Fruit fly (Drosophila melanogaster) whole organism, embryonic: ENCODE results near the gene Mer.

Experiments
- Aef1 ChIP-seq: fragments of 200-800 bp; sonication (Bioruptor generic); IDR thresholded peaks from 3 replicates; pipeline ENCODE4 v1.3.6; 2022; ENCODE audit warnings: missing biosample characterization, missing genetic modification characterization
- Atf6 ChIP-seq: fragments of 200-800 bp; sonication (Bioruptor generic); IDR thresholded peaks from 2 replicates; pipeline ENCODE4 v1.3.6; 2022; ENCODE audit warnings: missing biosample characterization, missing genetic modification characterization
- B-H1 ChIP-seq: fragments of 200-800 bp; sonication (Bioruptor generic); IDR thresholded peaks from 3 replicates; pipeline ENCODE4 v1.3.6; 2022; ENCODE audit warnings: missing biosample characterization, missing genetic modification characterization
- BEAF-32 ChIP-seq: fragments of 200-800 bp; sonication (Bioruptor generic); optimal IDR thresholded peaks from 3 replicates; lab custom pipeline; 2017; ENCODE audit warnings: missing biosample characterization, missing genetic modification characterization, mild to moderate bottlenecking, moderate library complexity, missing genetic modification reagents
- CG10147 ChIP-seq: fragments of 200-800 bp; sonication (Bioruptor generic); optimal IDR thresholded peaks from 2 replicates; lab custom pipeline; 2019; ENCODE audit warnings: missing biosample characterization, mild to moderate bottlenecking, missing genetic modification characterization, moderate library complexity
- CG10462 ChIP-seq: fragments of 200-800 bp; sonication (Bioruptor generic); optimal IDR thresholded peaks from 2 replicates; lab custom pipeline; 2016; ENCODE audit warnings: missing biosample characterization, missing genetic modification characterization
- CG13296 ChIP-seq: fragments of 200-800 bp; sonication (Bioruptor generic); optimal IDR thresholded peaks from 3 replicates; lab custom pipeline; 2018; ENCODE audit warnings: missing biosample characterization, mild to moderate bottlenecking, missing genetic modification characterization
- CG13894 ChIP-seq: fragments of 200-800 bp; sonication (Bioruptor generic); optimal IDR thresholded peaks from 3 replicates; lab custom pipeline; 2018; ENCODE audit warnings: missing biosample characterization, mild to moderate bottlenecking, missing genetic modification characterization, moderate library complexity
- CG14441 ChIP-seq: fragments of 200-800 bp; sonication (Bioruptor generic); IDR thresholded peaks from 2 replicates; pipeline ENCODE4 v1.3.6; 2022; ENCODE audit warnings: missing biosample characterization, missing genetic modification characterization
- CG14965 ChIP-seq: fragments of 200-800 bp; sonication (Bioruptor generic); optimal IDR thresholded peaks from 2 replicates; lab custom pipeline; 2016; ENCODE audit warnings: missing biosample characterization, missing genetic modification characterization, borderline replicate concordance
- CG15073 ChIP-seq: fragments of 200-800 bp; sonication (Bioruptor generic); optimal IDR thresholded peaks from 2 replicates; lab custom pipeline; 2016; ENCODE audit warnings: missing biosample characterization, missing genetic modification characterization
- CG15269 ChIP-seq: fragments of 200-800 bp; sonication (Bioruptor generic); optimal IDR thresholded peaks from 2 replicates; lab custom pipeline; 2018; ENCODE audit warnings: missing biosample characterization, mild to moderate bottlenecking, missing genetic modification characterization, moderate library complexity
- CG16815 ChIP-seq: fragments of 200-800 bp; sonication (Bioruptor generic); optimal IDR thresholded peaks from 3 replicates; lab custom pipeline; 2017; ENCODE audit warnings: missing biosample characterization, mild to moderate bottlenecking, missing genetic modification characterization
- CG17912 ChIP-seq: fragments of 200-800 bp; sonication (Bioruptor generic); optimal IDR thresholded peaks from 2 replicates; lab custom pipeline; 2018; ENCODE audit warnings: missing biosample characterization, mild to moderate bottlenecking, missing genetic modification characterization
- CG1832 ChIP-seq: fragments of 200-800 bp; sonication (Bioruptor generic); optimal IDR thresholded peaks from 2 replicates; lab custom pipeline; 2017; ENCODE audit warnings: missing biosample characterization, mild to moderate bottlenecking, missing genetic modification characterization, inconsistent platforms
- CG2678 ChIP-seq: fragments of 200-800 bp; sonication (Bioruptor generic); optimal IDR thresholded peaks from 3 replicates; lab custom pipeline; 2019; ENCODE audit warnings: missing biosample characterization, mild to moderate bottlenecking, missing genetic modification characterization, moderate library complexity
- CG31388 ChIP-seq: fragments of 200-800 bp; sonication (Bioruptor generic); optimal IDR thresholded peaks from 2 replicates; lab custom pipeline; 2016; ENCODE audit warnings: missing biosample characterization, missing genetic modification characterization
- CG32532 ChIP-seq: fragments of 200-800 bp; sonication (Bioruptor generic); IDR thresholded peaks from 2 replicates; pipeline ENCODE4 v1.3.6; 2022; ENCODE audit warnings: missing biosample characterization, missing genetic modification characterization
- CG42726 ChIP-seq: fragments of 200-800 bp; sonication (Bioruptor generic); IDR thresholded peaks from 2 replicates; pipeline ENCODE4 v1.3.6; 2022; ENCODE audit warnings: missing biosample characterization, missing genetic modification characterization; ENCODE audit not compliant: partially characterized antibody
- CG6654 ChIP-seq: fragments of 200-800 bp; sonication (Bioruptor generic); optimal IDR thresholded peaks from 2 replicates; lab custom pipeline; 2017; ENCODE audit warnings: missing biosample characterization, mild to moderate bottlenecking, missing genetic modification characterization
- CG7786 ChIP-seq: fragments of 200-800 bp; sonication (Bioruptor generic); optimal IDR thresholded peaks from 2 replicates; lab custom pipeline; 2016; ENCODE audit warnings: missing biosample characterization, missing genetic modification characterization
- CG8089 ChIP-seq: fragments of 200-800 bp; sonication (Bioruptor generic); optimal IDR thresholded peaks from 3 replicates; lab custom pipeline; 2016; ENCODE audit warnings: missing biosample characterization, missing genetic modification characterization
- CG9215 ChIP-seq: fragments of 200-800 bp; sonication (Bioruptor generic); IDR thresholded peaks from 2 replicates; pipeline ENCODE4 v1.3.6; 2022; ENCODE audit warnings: missing biosample characterization, missing genetic modification characterization
- CG9797 ChIP-seq: fragments of 200-800 bp; sonication (Bioruptor generic); optimal IDR thresholded peaks from 3 replicates; lab custom pipeline; 2018; ENCODE audit warnings: missing biosample characterization, mild to moderate bottlenecking, missing genetic modification characterization
- Dref ChIP-seq: fragments of 200-800 bp; sonication (Bioruptor generic); IDR thresholded peaks from 2 replicates; pipeline ENCODE4 v1.3.6; 2022; ENCODE audit warnings: missing biosample characterization, missing genetic modification characterization
- Elba2 ChIP-seq: fragments of 200-800 bp; sonication (Bioruptor generic); optimal IDR thresholded peaks from 3 replicates; lab custom pipeline; 2016; ENCODE audit warnings: missing biosample characterization, missing genetic modification characterization
- H2.0 ChIP-seq: fragments of 200-800 bp; sonication (Bioruptor generic); IDR thresholded peaks from 2 replicates; pipeline ENCODE4 v1.3.6; 2022; ENCODE audit warnings: missing biosample characterization, missing genetic modification characterization
- HLH3B ChIP-seq: fragments of 200-800 bp; sonication (Bioruptor generic); IDR thresholded peaks from 2 replicates; pipeline ENCODE4 v1.3.6; 2022; ENCODE audit warnings: missing biosample characterization, missing genetic modification characterization
- MBD-R2 ChIP-seq: fragments of 200-800 bp; sonication (Bioruptor generic); IDR thresholded peaks from 2 replicates; pipeline ENCODE4 v1.3.6; 2022; ENCODE audit warnings: missing biosample characterization, missing genetic modification characterization
- Myb ChIP-seq: fragments of 200-800 bp; sonication (Bioruptor generic); optimal IDR thresholded peaks from 2 replicates; lab custom pipeline; 2016; ENCODE audit warnings: missing biosample characterization, missing genetic modification characterization
- Nf-YA ChIP-seq: fragments of 200-800 bp; sonication (Bioruptor generic); IDR thresholded peaks from 2 replicates; pipeline ENCODE4 v1.3.6; 2022; ENCODE audit warnings: missing biosample characterization, missing genetic modification characterization
- Sry-δ ChIP-seq: fragments of 200-800 bp; sonication (Bioruptor generic); optimal IDR thresholded peaks from 2 replicates; lab custom pipeline; 2016; ENCODE audit warnings: missing biosample characterization, missing genetic modification characterization
- cas ChIP-seq: fragments of 200-800 bp; sonication (Bioruptor generic); IDR thresholded peaks from 2 replicates; pipeline ENCODE4 v1.3.6; 2022; ENCODE audit warnings: missing biosample characterization, missing genetic modification characterization
- cato ChIP-seq: fragments of 200-800 bp; sonication (Bioruptor generic); optimal IDR thresholded peaks from 2 replicates; lab custom pipeline; 2016; ENCODE audit warnings: missing biosample characterization, missing genetic modification characterization, borderline replicate concordance
- dmrt99B ChIP-seq: fragments of 200-800 bp; sonication (Bioruptor generic); optimal IDR thresholded peaks from 2 replicates; lab custom pipeline; 2018; ENCODE audit warnings: missing biosample characterization, mild to moderate bottlenecking, missing genetic modification characterization, moderate library complexity
- gsb ChIP-seq: fragments of 200-800 bp; sonication (Bioruptor generic); IDR thresholded peaks from 2 replicates; pipeline ENCODE4 v1.3.6; 2022; ENCODE audit warnings: missing biosample characterization, missing genetic modification characterization
- ham ChIP-seq: fragments of 200-800 bp; sonication (Bioruptor generic); IDR thresholded peaks from 2 replicates; pipeline ENCODE4 v1.3.6; 2022; ENCODE audit warnings: missing biosample characterization, missing genetic modification characterization
- ken ChIP-seq: fragments of 200-800 bp; sonication (Bioruptor generic); IDR thresholded peaks from 3 replicates; pipeline ENCODE4 v1.3.6; 2022; ENCODE audit warnings: missing biosample characterization, missing genetic modification characterization
- nom ChIP-seq: fragments of 200-800 bp; sonication (Bioruptor generic); optimal IDR thresholded peaks from 2 replicates; lab custom pipeline; 2017; ENCODE audit warnings: missing biosample characterization, missing genetic modification characterization, mild to moderate bottlenecking, moderate library complexity, missing genetic modification reagents
- onecut ChIP-seq: fragments of 200-800 bp; sonication (Bioruptor generic); IDR thresholded peaks from 2 replicates; pipeline ENCODE4 v1.3.6; 2022; ENCODE audit warnings: missing biosample characterization, missing genetic modification characterization
- pb ChIP-seq: fragments of 200-800 bp; sonication (Bioruptor generic); optimal IDR thresholded peaks from 3 replicates; lab custom pipeline; 2016; ENCODE audit warnings: missing biosample characterization, missing genetic modification characterization
- psq ChIP-seq: fragments of 200-800 bp; sonication (Bioruptor generic); optimal IDR thresholded peaks from 2 replicates; lab custom pipeline; 2017; ENCODE audit warnings: missing biosample characterization, missing genetic modification characterization
- ranshi ChIP-seq: fragments of 200-800 bp; sonication (Bioruptor generic); IDR thresholded peaks from 2 replicates; pipeline ENCODE4 v1.3.6; 2022; ENCODE audit warnings: missing biosample characterization, missing genetic modification characterization
- sens ChIP-seq: fragments of 200-800 bp; sonication (Bioruptor generic); peaks from one replicate; lab custom pipeline; 2016; ENCODE audit warnings: missing biosample characterization, missing genetic modification characterization
- shn ChIP-seq: fragments of 200-800 bp; sonication (Bioruptor generic); optimal IDR thresholded peaks from 3 replicates; lab custom pipeline; 2016; ENCODE audit warnings: missing biosample characterization, missing genetic modification characterization
- sisA ChIP-seq: fragments of 200-800 bp; sonication (Bioruptor generic); IDR thresholded peaks from 2 replicates; pipeline ENCODE4 v1.3.6; 2022; ENCODE audit warnings: missing biosample characterization, missing genetic modification characterization
- sqz ChIP-seq: fragments of 200-800 bp; sonication (Bioruptor generic); optimal IDR thresholded peaks from 3 replicates; lab custom pipeline; 2018; ENCODE audit warnings: missing biosample characterization, mild to moderate bottlenecking, missing genetic modification characterization
- tio ChIP-seq: fragments of 200-800 bp; sonication (Bioruptor generic); optimal IDR thresholded peaks from 2 replicates; lab custom pipeline; 2017; ENCODE audit warnings: missing biosample characterization, missing genetic modification characterization, inconsistent platforms
- wor ChIP-seq: fragments of 200-800 bp; sonication (Bioruptor generic); IDR thresholded peaks from 2 replicates; pipeline ENCODE4 v1.3.6; 2022; ENCODE audit warnings: missing biosample characterization, missing genetic modification characterization
- zen ChIP-seq: fragments of 200-800 bp; sonication (Bioruptor generic); optimal IDR thresholded peaks from 3 replicates; lab custom pipeline; 2018; ENCODE audit warnings: missing biosample characterization, mild to moderate bottlenecking, missing genetic modification characterization, moderate library complexity
- zfh1 ChIP-seq: fragments of 200-800 bp; sonication (Bioruptor generic); IDR thresholded peaks from 3 replicates; pipeline ENCODE4 v1.3.6; 2022; ENCODE audit warnings: missing biosample characterization, missing genetic modification characterization

The Mer gene

dm6 chrX:19665684-19666141 lies 27.6 kb downstream of the Mer start (continued):
- TF ChIP-seq ken (GFP tag; lab: Robert Waterston, UW) (peak; percentile 30; the same call in 1 of the 3 replicates), CG15269 (tag; lab: Kevin White, UChicago) (peak; percentile 11), CG14441 (GFP tag; lab: Robert Waterston, UW) (peak; percentile 63), CG13894 (tag; lab: Kevin White, UChicago) (no peak), CG16815 (GFP tag; lab: Kevin White, UChicago) (peak; percentile 4), Dref (GFP tag; lab: Robert Waterston, UW) (0 out of 2 replicates have a peak, but pooled peaks have one; percentile 17), Atf6 (GFP tag; lab: Robert Waterston, UW) (peak; percentile 25; the same call in 1 of the 2 replicates), dmrt99B (tag; lab: Kevin White, UChicago) (peak; percentile 9), CG2678 (tag; lab: Kevin White, UChicago) (peak; percentile 40), sens (GFP tag; lab: Kevin White, UChicago) (peak; percentile 75), shn (GFP tag; lab: Kevin White, UChicago) (peak; percentile 45), Elba2 (GFP tag; lab: Kevin White, UChicago) (no peak), CG17912 (GFP tag; lab: Kevin White, UChicago) (no peak), Aef1 (GFP tag; lab: Robert Waterston, UW) (peak; percentile 73), onecut (GFP tag; lab: Robert Waterston, UW) (peak; percentile 31), MBD-R2 (GFP tag; lab: Robert Waterston, UW) (0 out of 2 replicates have a peak, but pooled peaks have one; percentile 23), zfh1 (GFP tag; lab: Robert Waterston, UW) (peak; percentile 55; the same call in 2 of the 3 replicates), CG9797 (GFP tag; lab: Kevin White, UChicago) (no peak), CG9215 (peak; percentile 62), cato (GFP tag; lab: Kevin White, UChicago) (no peak), CG32532 (GFP tag; lab: Robert Waterston, UW) (peak; percentile 78), CG10147 (peak; percentile 8), pb (GFP tag; lab: Kevin White, UChicago) (no peak), BEAF-32 (no peak), nom (GFP tag; lab: Kevin White, UChicago) (peak; percentile 24), psq (GFP tag; lab: Kevin White, UChicago) (no peak), CG14965 (no peak), sisA (GFP tag; lab: Robert Waterston, UW) (peak; percentile 60), tio (GFP tag; lab: Kevin White, UChicago) (no peak), ham (GFP tag; lab: Robert Waterston, UW) (no peak), CG8089 (peak; percentile 8), CG7786 (peak; percentile 53), CG42726 (peak; percentile 82), H2.0 (GFP tag; lab: Robert Waterston, UW) (peak; percentile 15; the same call in 1 of the 2 replicates), wor (GFP tag; lab: Robert Waterston, UW) (no peak), CG31388 (GFP tag; lab: Kevin White, UChicago) (no peak), cas (GFP tag; lab: Robert Waterston, UW) (no peak), Sry-δ (GFP tag; lab: Kevin White, UChicago) (no peak), Nf-YA (GFP tag; lab: Robert Waterston, UW) (no peak), Myb (GFP tag; lab: Kevin White, UChicago) (no peak), CG10462 (GFP tag; lab: Kevin White, UChicago) (no peak), HLH3B (0 out of 2 replicates have a peak, but pooled peaks have one; percentile 39), ranshi (GFP tag; lab: Robert Waterston, UW) (peak; percentile 63), CG6654 (GFP tag; lab: Kevin White, UChicago) (no peak), zen (tag; lab: Kevin White, UChicago) (no peak), B-H1 (GFP tag; lab: Robert Waterston, UW) (no peak), CG13296 (GFP tag; lab: Kevin White, UChicago) (no peak), gsb (GFP tag; lab: Robert Waterston, UW) (peak; percentile 48; the same call in 1 of the 2 replicates), CG1832 (GFP tag; lab: Kevin White, UChicago) (no peak), CG15073 (GFP tag; lab: Kevin White, UChicago) (no peak), sqz (GFP tag; lab: Kevin White, UChicago) (no peak)
